Worm (Caenorhabditis elegans): ENCODE measurements around the gene pax-1.

ce11 chrV:8252532-8252931 is 27.8 kb downstream of the pax-1 start:
- TF ChIP-seq egl-18 (GFP tag; IDR thresholded peaks at IDR 0.05), result no peak
- no peak for TF ChIP-seq unc-62 (GFP tag; optimal IDR thresholded peaks at IDR 0.05)
- TF ChIP-seq ceh-27 (GFP tag; optimal IDR thresholded peaks at IDR 0.05), result no peak
- no peak for TF ChIP-seq nfyb-1 (GFP tag; IDR thresholded peaks at IDR 0.05)
- no peak for TF ChIP-seq egrh-3 (GFP tag; IDR thresholded peaks at IDR 0.05)
- no peak for TF ChIP-seq B0019.2 (GFP tag; conservative IDR thresholded peaks at IDR 0.05)
- TF ChIP-seq K12H6.12 (tag; optimal IDR thresholded peaks at IDR 0.05), result no peak
- TF ChIP-seq ekl-4 (GFP tag; IDR thresholded peaks at IDR 0.05), result no peak
- no peak for TF ChIP-seq gei-17 (GFP tag; optimal IDR thresholded peaks at IDR 0.05)
- TF ChIP-seq chd-7 (tag; optimal IDR thresholded peaks at IDR 0.05), result no peak
- no peak for TF ChIP-seq ztf-18 (tag; optimal IDR thresholded peaks at IDR 0.05)
